Fruit fly (Drosophila melanogaster): ENCODE measurements around the gene CG9044.
A peak's percentile ranks its signal among the peaks of the same experiment; 100 is the strongest.

DNA sequence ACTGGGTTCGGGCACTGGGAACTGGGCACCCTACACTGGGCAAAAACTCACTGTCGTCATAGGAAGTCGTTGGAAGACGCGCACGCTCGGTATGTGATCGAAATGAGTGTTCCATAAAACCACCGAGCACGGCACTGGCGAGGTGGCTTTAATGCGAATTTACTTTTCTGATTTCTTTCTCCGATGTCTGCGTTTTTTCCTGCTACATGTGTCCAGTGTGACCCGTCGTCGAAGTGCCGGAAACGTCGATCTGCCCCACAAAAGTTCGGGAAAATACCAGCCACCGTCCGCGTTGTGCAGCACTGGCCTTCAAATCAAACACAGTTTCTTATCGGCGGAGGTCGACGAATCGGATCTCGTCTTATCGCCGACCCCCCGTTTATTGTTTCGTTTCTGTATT lies 50.0 kb downstream of the CG9044 start, which contains the start of gene Kdm5:
- TF ChIP-seq dsf (GFP tag; optimal IDR thresholded peaks at IDR 0.05; ENCODE audit: borderline replicate concordance) (no peak), h (GFP tag; optimal IDR thresholded peaks at IDR 0.05) (peak; percentile 36), lola (GFP tag; optimal IDR thresholded peaks at IDR 0.05) (no peak), dl (GFP tag; optimal IDR thresholded peaks at IDR 0.05; ENCODE audit: insufficient read depth in 1 of 2, partially characterized antibody in 2 of 2) (no peak), br (GFP tag; optimal IDR thresholded peaks at IDR 0.05) (peak; percentile 56), Hnf4 (GFP tag; optimal IDR thresholded peaks at IDR 0.05) (no peak), Abd-B (GFP tag; optimal IDR thresholded peaks at IDR 0.05) (no peak), foxo (GFP tag; optimal IDR thresholded peaks at IDR 0.05) (peak in 1 of 2 experiments; percentile 38)

Measured in whole organism, wandering third instar larva.